Worm (Caenorhabditis elegans): ENCODE measurements around the gene ZC132.11.

- TF ChIP-seq blmp-1 (tag; optimal IDR thresholded peaks at IDR 0.05) (no peak), snpc-4 (tag; optimal IDR thresholded peaks at IDR 0.05) (no peak), mab-5 (tag; optimal IDR thresholded peaks at IDR 0.05) (no peak), nhr-12 (tag; optimal IDR thresholded peaks at IDR 0.05) (no peak), lin-13 (tag; optimal IDR thresholded peaks at IDR 0.05) (no peak), nhr-237 (tag; optimal IDR thresholded peaks at IDR 0.05) (no peak), lin-32 (GFP tag; optimal IDR thresholded peaks at IDR 0.05) (no peak)
These were observed 41.0 kb upstream of the ZC132.11 start for ce11 chrV:4339479-4339878.
